Worm (Caenorhabditis elegans): ENCODE data around the gene nmy-1.

nmy-1 gene

DNA sequence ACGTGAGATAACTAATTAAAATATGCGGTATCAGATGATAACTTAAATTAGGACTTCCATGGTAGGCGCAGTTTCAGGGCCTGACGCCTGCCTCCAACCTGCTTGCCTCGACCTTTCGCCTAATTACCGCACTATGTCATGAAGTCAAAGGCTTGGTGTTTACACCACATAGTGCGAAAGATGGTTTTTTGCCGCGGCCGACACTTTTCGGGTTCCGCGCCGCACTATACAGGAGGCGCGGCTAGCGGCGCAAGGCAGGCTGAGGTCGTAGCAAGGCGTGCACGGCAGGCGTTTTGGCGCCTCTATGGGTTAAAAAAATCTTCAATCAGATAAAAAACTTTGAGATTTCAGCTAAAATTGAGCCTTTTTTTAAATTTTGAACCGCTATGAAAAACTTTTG is 51.4 kb downstream of the nmy-1 start:
- TF ChIP-seq nhr-25 (tag; optimal IDR thresholded peaks at IDR 0.05) = no peak
- TF ChIP-seq nhr-23 (tag; optimal IDR thresholded peaks at IDR 0.05) = no peak
- TF ChIP-seq mml-1 (tag; optimal IDR thresholded peaks at IDR 0.05) = no peak
- peak; percentile 78 for TF ChIP-seq snpc-4 (tag; optimal IDR thresholded peaks at IDR 0.05)
- TF ChIP-seq nfya-1 (tag; optimal IDR thresholded peaks at IDR 0.05; ENCODE audit: insufficient read depth) = no peak
- TF ChIP-seq fkh-10 (GFP tag; optimal IDR thresholded peaks at IDR 0.05) = no peak

DNA sequence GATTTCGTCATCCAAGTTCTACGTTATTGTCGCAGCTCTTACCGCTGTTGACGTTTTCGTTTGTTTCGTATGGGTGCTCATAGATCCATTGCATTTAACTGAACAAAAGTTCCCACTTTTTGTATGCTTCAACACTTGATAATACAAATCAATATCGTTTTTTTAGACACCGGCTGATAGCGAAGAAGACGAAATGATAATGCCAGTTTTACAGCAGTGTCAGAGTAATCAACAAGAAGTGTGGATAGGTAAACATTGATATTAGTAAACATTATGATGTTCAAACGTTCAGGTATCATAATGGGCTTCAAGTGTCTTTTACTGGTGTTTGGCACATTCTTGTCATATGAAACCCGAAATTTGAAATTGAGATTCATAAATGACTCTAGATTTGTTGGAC is 56.9 kb downstream of the nmy-1 start:
- TF ChIP-seq ceh-82 (tag; optimal IDR thresholded peaks at IDR 0.05) = no peak
- TF ChIP-seq nfya-1 (tag; optimal IDR thresholded peaks at IDR 0.05; ENCODE audit: insufficient read depth) = no peak
- peak; percentile 72 for TF ChIP-seq elt-2 (tag; optimal IDR thresholded peaks at IDR 0.05)
- no peak for TF ChIP-seq daf-12 (tag; optimal IDR thresholded peaks at IDR 0.05)
- TF ChIP-seq nhr-11 (tag; optimal IDR thresholded peaks at IDR 0.05) = no peak
- TF ChIP-seq pha-4 (tag; optimal IDR thresholded peaks at IDR 0.05) = peak; percentile 62

Data from whole organism, L3 larva.